Worm (Caenorhabditis elegans) whole organism, mixed stage, embryonic: Measurements from ENCODE around the gene D2045.8.

Experiments
- bed-3 ChIP-seq: fragments of 200-800 bp; sonication (Bioruptor generic); optimal IDR thresholded peaks from 3 replicates; lab custom pipeline; 2018; ENCODE audit warnings: mild to moderate bottlenecking, missing genetic modification characterization, moderate library complexity, missing compliant biosample characterization
- elt-1 ChIP-seq: sonication (generic microtip); optimal IDR thresholded peaks from 2 replicates; lab custom pipeline; 2017; ENCODE audit warnings: missing genetic modification characterization, mild to moderate bottlenecking, missing compliant biosample characterization, antibody characterized with exemption, moderate library complexity, borderline replicate concordance; ENCODE audit not compliant: insufficient read depth
- nhr-28 ChIP-seq: fragments of 150-350 bp; optimal IDR thresholded peaks from 2 replicates; lab custom pipeline; 2014; ENCODE audit warnings: missing biosample characterization, missing genetic modification characterization
- snpc-4 ChIP-seq: fragments of 150-350 bp; optimal IDR thresholded peaks from 2 replicates; lab custom pipeline; 2014; ENCODE audit warnings: missing biosample characterization, missing genetic modification characterization
- unc-62 ChIP-seq: fragments of 150-350 bp; optimal IDR thresholded peaks from 2 replicates; lab custom pipeline; 2014; ENCODE audit warnings: missing biosample characterization, missing genetic modification reagents, missing genetic modification characterization

ce11 chrIII:10505943-10506698 is 24.0 kb downstream of the D2045.8 start:
- no peak for TF ChIP-seq elt-1 (tag; lab: Kevin White, UChicago)
- TF ChIP-seq bed-3: no peak
- TF ChIP-seq nhr-28: no peak
- TF ChIP-seq unc-62: no peak
- no peak for TF ChIP-seq snpc-4 (tag; lab: Kevin White, UChicago)
